Worm (Caenorhabditis elegans) whole organism, L2 larva: ENCODE results near the gene skr-13.

ENCODE experiments used
- C34F6.9 ChIP-seq: fragments of 150-350 bp; optimal IDR thresholded peaks from 2 replicates; lab custom pipeline; 2014; ENCODE audit warnings: missing biosample characterization, missing genetic modification characterization
- F13H6.1 ChIP-seq: sonication (generic microtip); optimal IDR thresholded peaks from 2 replicates; lab custom pipeline; 2016; ENCODE audit warnings: missing genetic modification characterization, missing compliant biosample characterization
- R02D3.7 ChIP-seq: fragments of 150-350 bp; optimal IDR thresholded peaks from 2 replicates; lab custom pipeline; 2014; ENCODE audit warnings: missing biosample characterization, missing genetic modification characterization
- alr-1 ChIP-seq: fragments of 150-350 bp; optimal IDR thresholded peaks from 2 replicates; lab custom pipeline; 2014; ENCODE audit warnings: missing biosample characterization, missing genetic modification characterization
- aly-2 ChIP-seq: fragments of 150-350 bp; optimal IDR thresholded peaks from 2 replicates; lab custom pipeline; 2014; ENCODE audit warnings: missing biosample characterization, missing genetic modification characterization
- blmp-1 ChIP-seq: sonication (generic microtip); optimal IDR thresholded peaks from 2 replicates; lab custom pipeline; 2017; ENCODE audit warnings: missing genetic modification characterization, mild to moderate bottlenecking, missing compliant biosample characterization, antibody characterized with exemption, moderate library complexity; ENCODE audit not compliant: insufficient read depth
- ceh-16 ChIP-seq: fragments of 150-350 bp; optimal IDR thresholded peaks from 2 replicates; lab custom pipeline; 2014; ENCODE audit warnings: missing biosample characterization, missing genetic modification characterization
- ceh-82 ChIP-seq: fragments of 150-350 bp; optimal IDR thresholded peaks from 2 replicates; lab custom pipeline; 2014; ENCODE audit warnings: missing biosample characterization, missing genetic modification characterization
- crh-2 ChIP-seq: sonication (generic microtip); optimal IDR thresholded peaks from 2 replicates; lab custom pipeline; 2017; ENCODE audit warnings: missing biosample characterization, missing genetic modification characterization
- dmd-4 ChIP-seq: sonication (generic microtip); optimal IDR thresholded peaks from 2 replicates; lab custom pipeline; 2017; ENCODE audit warnings: missing biosample characterization, missing genetic modification characterization
- egl-27 ChIP-seq: sonication (generic microtip); optimal IDR thresholded peaks from 3 replicates; lab custom pipeline; 2017; ENCODE audit warnings: missing biosample characterization, missing genetic modification reagents, missing genetic modification characterization
- elt-1 ChIP-seq: fragments of 150-350 bp; optimal IDR thresholded peaks from 2 replicates; lab custom pipeline; 2014; ENCODE audit warnings: missing biosample characterization, missing genetic modification characterization
- fos-1 ChIP-seq: fragments of 150-350 bp; optimal IDR thresholded peaks from 2 replicates; lab custom pipeline; 2014; ENCODE audit warnings: missing biosample characterization, missing genetic modification characterization
- gmeb-1 ChIP-seq: fragments of 150-350 bp; optimal IDR thresholded peaks from 2 replicates; lab custom pipeline; 2014; ENCODE audit warnings: missing biosample characterization, missing genetic modification characterization
- lin-11 ChIP-seq: fragments of 150-350 bp; sonication (generic microtip); optimal IDR thresholded peaks from 2 replicates; lab custom pipeline; 2014; ENCODE audit warnings: missing biosample characterization, missing genetic modification characterization, inconsistent platforms, mixed read lengths
- lin-39 ChIP-seq: fragments of 150-350 bp; optimal IDR thresholded peaks from 2 replicates; lab custom pipeline; 2014; ENCODE audit warnings: missing biosample characterization, missing genetic modification reagents, missing genetic modification characterization
- mab-5 ChIP-seq: fragments of 150-350 bp; optimal IDR thresholded peaks from 2 replicates; lab custom pipeline; 2014; ENCODE audit warnings: missing biosample characterization, missing genetic modification characterization
- mbf-1 ChIP-seq: sonication (generic microtip); optimal IDR thresholded peaks from 2 replicates; lab custom pipeline; 2017; ENCODE audit warnings: missing biosample characterization, missing genetic modification characterization
- mdl-1 ChIP-seq, 2 experiments: fragments of 150-350 bp in 1 of 2; sonication (generic microtip) in 1 of 2; optimal IDR thresholded peaks; 2 replicates each; lab custom pipeline; 2017; ENCODE audit warnings: missing biosample characterization in 2 of 2, missing genetic modification characterization in 2 of 2
- nhr-10 ChIP-seq: sonication (generic microtip); optimal IDR thresholded peaks from 2 replicates; lab custom pipeline; 2017; ENCODE audit warnings: missing biosample characterization, missing genetic modification characterization
- nhr-11 ChIP-seq: fragments of 150-350 bp; optimal IDR thresholded peaks from 2 replicates; lab custom pipeline; 2014; ENCODE audit warnings: missing biosample characterization, missing genetic modification characterization
- nhr-12 ChIP-seq: fragments of 150-350 bp; optimal IDR thresholded peaks from 2 replicates; lab custom pipeline; 2014; ENCODE audit warnings: missing biosample characterization, missing genetic modification characterization
- nhr-21 ChIP-seq: fragments of 150-350 bp; optimal IDR thresholded peaks from 2 replicates; lab custom pipeline; 2014; ENCODE audit warnings: missing biosample characterization, missing genetic modification characterization
- nhr-23 ChIP-seq: fragments of 150-350 bp; optimal IDR thresholded peaks from 2 replicates; lab custom pipeline; 2014; ENCODE audit warnings: missing biosample characterization, missing genetic modification reagents, missing genetic modification characterization
- nhr-237 ChIP-seq: fragments of 150-350 bp; optimal IDR thresholded peaks from 2 replicates; lab custom pipeline; 2014; ENCODE audit warnings: missing biosample characterization, missing genetic modification characterization
- nhr-25 ChIP-seq: fragments of 150-350 bp; sonication (generic microtip); optimal IDR thresholded peaks from 3 replicates; lab custom pipeline; 2014; ENCODE audit warnings: missing biosample characterization, missing genetic modification characterization
- nhr-77 ChIP-seq: fragments of 150-350 bp; optimal IDR thresholded peaks from 2 replicates; lab custom pipeline; 2014; ENCODE audit warnings: missing biosample characterization, missing genetic modification characterization
- sem-4 ChIP-seq: fragments of 150-350 bp; optimal IDR thresholded peaks from 2 replicates; lab custom pipeline; 2014; ENCODE audit warnings: missing biosample characterization, missing genetic modification reagents, missing genetic modification characterization
- skn-1 ChIP-seq: sonication (generic microtip); optimal IDR thresholded peaks from 2 replicates; lab custom pipeline; 2017; ENCODE audit warnings: missing biosample characterization, missing genetic modification characterization
- sma-3 ChIP-seq: sonication (generic microtip); optimal IDR thresholded peaks from 2 replicates; lab custom pipeline; 2016; ENCODE audit warnings: missing genetic modification reagents, missing genetic modification characterization, missing compliant biosample characterization
- sma-9 ChIP-seq, 2 experiments: fragments of 150-350 bp in 1 of 2; sonication (generic microtip) in 1 of 2; optimal IDR thresholded peaks; 2 replicates each; lab custom pipeline; 2014 to 2016; ENCODE audit warnings: missing genetic modification characterization in 2 of 2, mild to moderate bottlenecking in 1 of 2, missing biosample characterization in 1 of 2, missing compliant biosample characterization in 1 of 2, missing genetic modification reagents in 1 of 2, moderate library complexity in 1 of 2
- snpc-4 ChIP-seq: fragments of 150-350 bp; optimal IDR thresholded peaks from 2 replicates; lab custom pipeline; 2014; ENCODE audit warnings: missing biosample characterization, missing genetic modification characterization
- unc-39 ChIP-seq: fragments of 150-350 bp; optimal IDR thresholded peaks from 2 replicates; lab custom pipeline; 2014; ENCODE audit warnings: missing biosample characterization, missing genetic modification characterization
- unc-62 ChIP-seq: fragments of 150-350 bp; optimal IDR thresholded peaks from 2 replicates; lab custom pipeline; 2014; ENCODE audit warnings: missing biosample characterization, missing genetic modification reagents, missing genetic modification characterization
- zag-1 ChIP-seq: fragments of 150-350 bp; optimal IDR thresholded peaks from 2 replicates; lab custom pipeline; 2014; ENCODE audit warnings: missing biosample characterization, missing genetic modification characterization
- ztf-11 ChIP-seq: sonication (generic microtip); optimal IDR thresholded peaks from 2 replicates; lab custom pipeline; 2017; ENCODE audit warnings: missing biosample characterization, missing genetic modification characterization
- ztf-4 ChIP-seq: fragments of 150-350 bp; optimal IDR thresholded peaks from 2 replicates; lab custom pipeline; 2014; ENCODE audit warnings: missing biosample characterization, missing genetic modification characterization

The skr-13 gene

ce11 chrIV:17176177-17176576, 13.8 kb upstream of the skr-13 start, which contains the start of gene C52D10.3:
C52D10.3 (plus strand) TSS chrIV:17176477.
- TF ChIP-seq aly-2 (tag; lab: Kevin White, UChicago) (no peak), R02D3.7 (tag; lab: Kevin White, UChicago) (no peak), snpc-4 (tag; lab: Kevin White, UChicago) (no peak), nhr-237 (tag; lab: Kevin White, UChicago) (no peak), nhr-12 (tag; lab: Kevin White, UChicago) (no peak), sem-4 (tag; lab: Kevin White, UChicago) (no peak), ceh-82 (tag; lab: Kevin White, UChicago) (no peak), nhr-77 (tag; lab: Kevin White, UChicago) (no peak), lin-11 (tag; lab: Kevin White, UChicago) (no peak), ztf-11 (tag; lab: Kevin White, UChicago) (no peak), F13H6.1 (tag; lab: Kevin White, UChicago) (no peak), elt-1 (tag; lab: Kevin White, UChicago) (no peak)

- TF ChIP-seq lin-39 (tag; lab: Kevin White, UChicago), result no peak
- TF ChIP-seq alr-1, result no peak
- no peak for TF ChIP-seq fos-1
- TF ChIP-seq mbf-1 (tag; lab: Kevin White, UChicago), result no peak
- TF ChIP-seq nhr-11 (tag; lab: Kevin White, UChicago), result no peak
- no peak for TF ChIP-seq skn-1 (tag; lab: Kevin White, UChicago)
- TF ChIP-seq ztf-11 (tag; lab: Kevin White, UChicago), result no peak
- no peak for TF ChIP-seq lin-11 (tag; lab: Kevin White, UChicago)
- no peak for TF ChIP-seq elt-1 (tag; lab: Kevin White, UChicago)
- TF ChIP-seq dmd-4 (tag; lab: Kevin White, UChicago), result no peak
- no peak for TF ChIP-seq unc-62 (GFP tag; lab: Kevin White, UChicago)
- TF ChIP-seq C34F6.9 (tag; lab: Kevin White, UChicago), result no peak
- TF ChIP-seq gmeb-1 (tag; lab: Kevin White, UChicago), result no peak
- no peak for TF ChIP-seq nhr-10 (tag; lab: Kevin White, UChicago)
- TF ChIP-seq sem-4 (tag; lab: Kevin White, UChicago), result no peak
- no peak for TF ChIP-seq nhr-21 (tag; lab: Kevin White, UChicago)
- TF ChIP-seq F13H6.1 (tag; lab: Kevin White, UChicago), result no peak
Measured at ce11 chrIV:17174980-17175379, 12.6 kb upstream of the skr-13 start.

- TF ChIP-seq fos-1, result peak; percentile 83
- no peak for TF ChIP-seq mbf-1 (tag; lab: Kevin White, UChicago)
- TF ChIP-seq ztf-4 (tag; lab: Kevin White, UChicago), result no peak
- peak in 1 of 2 experiments; percentile 30 for TF ChIP-seq mdl-1 (tag; optimal IDR thresholded peaks at IDR 0.05; lab: Kevin White, UChicago)
- peak; percentile 12 for TF ChIP-seq gmeb-1 (tag; lab: Kevin White, UChicago)
- TF ChIP-seq egl-27 (tag; lab: Kevin White, UChicago), result no peak
- TF ChIP-seq nhr-237 (tag; lab: Kevin White, UChicago), result no peak
- no peak for TF ChIP-seq snpc-4 (tag; lab: Kevin White, UChicago)
- TF ChIP-seq sma-9 (GFP tag; optimal IDR thresholded peaks at IDR 0.05; lab: Kevin White, UChicago), result peak; percentile 80
- TF ChIP-seq sma-9 (tag; optimal IDR thresholded peaks at IDR 0.05; lab: Kevin White, UChicago), result no peak
- TF ChIP-seq zag-1 (tag; lab: Kevin White, UChicago), result no peak
- no peak for TF ChIP-seq blmp-1 (tag; lab: Kevin White, UChicago)
- peak; percentile 45 for TF ChIP-seq crh-2
- TF ChIP-seq sma-3 (GFP tag; lab: Kevin White, UChicago), result peak; percentile 31
- no peak for TF ChIP-seq unc-39 (tag; lab: Kevin White, UChicago)
- TF ChIP-seq F13H6.1 (tag; lab: Kevin White, UChicago), result peak; percentile 16
- no peak for TF ChIP-seq nhr-25 (tag; lab: Kevin White, UChicago)
- TF ChIP-seq nhr-77 (tag; lab: Kevin White, UChicago), result no peak
- no peak for TF ChIP-seq ceh-16
- no peak for TF ChIP-seq nhr-11 (tag; lab: Kevin White, UChicago)
- no peak for TF ChIP-seq lin-11 (tag; lab: Kevin White, UChicago)
- no peak for TF ChIP-seq R02D3.7 (tag; lab: Kevin White, UChicago)
- TF ChIP-seq ceh-82 (tag; lab: Kevin White, UChicago), result no peak
- TF ChIP-seq alr-1, result no peak
- no peak for TF ChIP-seq nhr-23 (tag; lab: Kevin White, UChicago)
- no peak for TF ChIP-seq mab-5 (tag; lab: Kevin White, UChicago)
- TF ChIP-seq nhr-21 (tag; lab: Kevin White, UChicago), result no peak
- no peak for TF ChIP-seq nhr-12 (tag; lab: Kevin White, UChicago)
Measured at ce11 chrIV:17174087-17174486, 11.7 kb upstream of the skr-13 start.
